Fruit fly (Drosophila melanogaster) whole organism, prepupa: ENCODE measurements around the gene Faa.

ENCODE experiments used
- Blimp-1 ChIP-seq: fragments of 200-800 bp; sonication (Bioruptor generic); optimal IDR thresholded peaks from 3 replicates; lab custom pipeline; 2017; ENCODE audit warnings: missing biosample characterization, missing genetic modification characterization, mild to moderate bottlenecking, moderate library complexity, missing genetic modification reagents
- CG10631 ChIP-seq: fragments of 200-800 bp; sonication (Bioruptor generic); optimal IDR thresholded peaks from 2 replicates; lab custom pipeline; 2016; ENCODE audit warnings: missing biosample characterization, missing genetic modification characterization
- CG10669 ChIP-seq: fragments of 200-800 bp; sonication (Bioruptor generic); optimal IDR thresholded peaks from 3 replicates; lab custom pipeline; 2018; ENCODE audit warnings: missing biosample characterization, mild to moderate bottlenecking, missing genetic modification characterization, moderate library complexity
- CG11762 ChIP-seq: fragments of 200-800 bp; sonication (Bioruptor generic); optimal IDR thresholded peaks from 3 replicates; lab custom pipeline; 2016; ENCODE audit warnings: missing biosample characterization, missing genetic modification characterization; ENCODE audit not compliant: insufficient read depth
- CG11902 ChIP-seq: fragments of 200-800 bp; sonication (Bioruptor generic); optimal IDR thresholded peaks from 3 replicates; lab custom pipeline; 2016; ENCODE audit warnings: missing biosample characterization, missing genetic modification characterization
- CG15336 ChIP-seq: fragments of 200-800 bp; sonication (Bioruptor generic); IDR thresholded peaks from 2 replicates; pipeline ENCODE4 v1.3.6; 2022; ENCODE audit warnings: missing biosample characterization, missing genetic modification characterization
- CG1621 ChIP-seq: fragments of 200-800 bp; sonication (Bioruptor generic); optimal IDR thresholded peaks from 3 replicates; lab custom pipeline; 2018; ENCODE audit warnings: missing biosample characterization, mild to moderate bottlenecking, missing genetic modification characterization
- CG3032 ChIP-seq: fragments of 200-800 bp; optimal IDR thresholded peaks from 2 replicates; lab custom pipeline; 2019; ENCODE audit warnings: missing biosample characterization, mild to moderate bottlenecking, missing genetic modification characterization, moderate library complexity
- CG31627 ChIP-seq: fragments of 200-800 bp; sonication (Bioruptor generic); optimal IDR thresholded peaks from 3 replicates; lab custom pipeline; 2016; ENCODE audit warnings: missing biosample characterization, missing genetic modification characterization
- CG32006 ChIP-seq: fragments of 200-800 bp; sonication (Bioruptor generic); optimal IDR thresholded peaks from 3 replicates; lab custom pipeline; 2017; ENCODE audit warnings: missing biosample characterization, mild to moderate bottlenecking, missing genetic modification characterization
- CG34406 ChIP-seq: fragments of 200-800 bp; sonication (Bioruptor generic); optimal IDR thresholded peaks from 3 replicates; lab custom pipeline; 2016; ENCODE audit warnings: missing biosample characterization, missing genetic modification characterization
- CG4318 ChIP-seq: fragments of 200-800 bp; sonication (Bioruptor generic); optimal IDR thresholded peaks from 3 replicates; lab custom pipeline; 2017; ENCODE audit warnings: missing biosample characterization, mild to moderate bottlenecking, missing genetic modification characterization
- CG6276 ChIP-seq: fragments of 200-800 bp; sonication (Bioruptor generic); optimal IDR thresholded peaks from 2 replicates; lab custom pipeline; 2017; ENCODE audit warnings: missing biosample characterization, mild to moderate bottlenecking, missing genetic modification characterization
- CG6808 ChIP-seq: fragments of 200-800 bp; sonication (Bioruptor generic); optimal IDR thresholded peaks from 3 replicates; lab custom pipeline; 2017; ENCODE audit warnings: missing biosample characterization, missing genetic modification characterization, mild to moderate bottlenecking, moderate library complexity, missing genetic modification reagents
- CG6854 ChIP-seq: fragments of 200-800 bp; sonication (Bioruptor generic); optimal IDR thresholded peaks from 2 replicates; lab custom pipeline; 2017; ENCODE audit warnings: missing biosample characterization, mild to moderate bottlenecking, missing genetic modification characterization
- CG7368 ChIP-seq: fragments of 200-800 bp; sonication (Bioruptor generic); optimal IDR thresholded peaks from 3 replicates; lab custom pipeline; 2016; ENCODE audit warnings: missing biosample characterization, missing genetic modification characterization
- CG8119 ChIP-seq: fragments of 200-800 bp; sonication (Bioruptor generic); IDR thresholded peaks from 3 replicates; pipeline ENCODE4 v1.3.6; 2022; ENCODE audit warnings: missing biosample characterization, missing genetic modification characterization
- CG9139 ChIP-seq: fragments of 200-800 bp; sonication (Bioruptor generic); optimal IDR thresholded peaks from 3 replicates; lab custom pipeline; 2017; ENCODE audit warnings: missing biosample characterization, mild to moderate bottlenecking, missing genetic modification characterization
- Eip75B ChIP-seq: fragments of 200-800 bp; sonication (Bioruptor generic); optimal IDR thresholded peaks from 3 replicates; lab custom pipeline; 2016; ENCODE audit warnings: missing biosample characterization, missing genetic modification characterization
- Eip93F ChIP-seq: fragments of 200-800 bp; sonication (Bioruptor generic); optimal IDR thresholded peaks from 2 replicates; lab custom pipeline; 2016; ENCODE audit warnings: missing biosample characterization, mild to moderate bottlenecking, missing genetic modification characterization
- Ets21C ChIP-seq: fragments of 200-800 bp; sonication (Bioruptor generic); optimal IDR thresholded peaks from 3 replicates; lab custom pipeline; 2016; ENCODE audit warnings: missing biosample characterization, missing genetic modification characterization
- Gug ChIP-seq: fragments of 200-800 bp; sonication (Bioruptor generic); IDR thresholded peaks from 2 replicates; pipeline ENCODE4 v1.3.6; 2022; ENCODE audit warnings: missing biosample characterization, missing genetic modification characterization
- Hr38 ChIP-seq: sonication (Bioruptor generic); optimal IDR thresholded peaks from 2 replicates; lab custom pipeline; 2016; ENCODE audit warnings: missing biosample characterization, missing genetic modification characterization
- Hr39 ChIP-seq: fragments of 200-800 bp; sonication (Bioruptor generic); optimal IDR thresholded peaks from 2 replicates; lab custom pipeline; 2016; ENCODE audit warnings: missing biosample characterization, missing genetic modification characterization
- Lpt ChIP-seq: fragments of 200-800 bp; sonication (Bioruptor generic); optimal IDR thresholded peaks from 3 replicates; lab custom pipeline; 2016; ENCODE audit warnings: missing biosample characterization, missing genetic modification characterization
- Met ChIP-seq: fragments of 200-800 bp; sonication (Bioruptor generic); optimal IDR thresholded peaks from 3 replicates; lab custom pipeline; 2016; ENCODE audit warnings: missing biosample characterization, missing genetic modification characterization
- OdsH ChIP-seq: fragments of 200-800 bp; sonication (Bioruptor generic); optimal IDR thresholded peaks from 3 replicates; lab custom pipeline; 2016; ENCODE audit warnings: missing biosample characterization, missing genetic modification characterization
- Smox ChIP-seq: fragments of 200-800 bp; sonication (Bioruptor generic); optimal IDR thresholded peaks from 3 replicates; lab custom pipeline; 2016; ENCODE audit warnings: missing biosample characterization, missing genetic modification characterization
- Sox14 ChIP-seq: fragments of 200-800 bp; sonication (Bioruptor generic); optimal IDR thresholded peaks from 3 replicates; lab custom pipeline; 2016; ENCODE audit warnings: missing biosample characterization, missing genetic modification characterization
- Sox15 ChIP-seq: fragments of 200-800 bp; sonication (Bioruptor generic); optimal IDR thresholded peaks from 3 replicates; lab custom pipeline; 2016; ENCODE audit warnings: missing biosample characterization, missing genetic modification characterization
- achi ChIP-seq: fragments of 200-800 bp; sonication (Bioruptor generic); optimal IDR thresholded peaks from 3 replicates; lab custom pipeline; 2016; ENCODE audit warnings: missing biosample characterization, missing genetic modification characterization
- acj6 ChIP-seq: fragments of 200-800 bp; sonication (Bioruptor generic); optimal IDR thresholded peaks from 3 replicates; lab custom pipeline; 2016; ENCODE audit warnings: missing biosample characterization, missing genetic modification characterization
- cyc ChIP-seq: fragments of 200-800 bp; sonication (Bioruptor generic); optimal IDR thresholded peaks from 3 replicates; lab custom pipeline; 2016; ENCODE audit warnings: missing biosample characterization, missing genetic modification characterization
- dsx ChIP-seq: fragments of 200-800 bp; optimal IDR thresholded peaks from 3 replicates; lab custom pipeline; 2019; ENCODE audit warnings: missing biosample characterization, mild to moderate bottlenecking, missing genetic modification characterization, moderate library complexity; ENCODE audit not compliant: poor library complexity, severe bottlenecking
- eg ChIP-seq: fragments of 200-800 bp; sonication (Bioruptor generic); IDR thresholded peaks from 3 replicates; pipeline ENCODE4 v1.3.6; 2022; ENCODE audit warnings: missing biosample characterization, missing genetic modification characterization
- fd85E ChIP-seq: fragments of 200-800 bp; sonication (Bioruptor generic); optimal IDR thresholded peaks from 3 replicates; lab custom pipeline; 2016; ENCODE audit warnings: missing biosample characterization, missing genetic modification characterization
- fkh ChIP-seq: fragments of 200-800 bp; sonication (Bioruptor generic); optimal IDR thresholded peaks from 3 replicates; lab custom pipeline; 2017; ENCODE audit warnings: missing biosample characterization, mild to moderate bottlenecking, missing genetic modification characterization, moderate library complexity
- lz ChIP-seq: fragments of 200-800 bp; sonication (Bioruptor generic); optimal IDR thresholded peaks from 3 replicates; lab custom pipeline; 2016; ENCODE audit warnings: missing biosample characterization, missing genetic modification characterization
- salr ChIP-seq, 2 experiments: fragments of 200-800 bp; sonication (Bioruptor generic); optimal IDR thresholded peaks; 3 replicates each; lab custom pipeline; 2016 to 2018; ENCODE audit warnings: missing biosample characterization in 2 of 2, missing genetic modification characterization in 2 of 2, mild to moderate bottlenecking in 1 of 2
- spab ChIP-seq: fragments of 200-800 bp; sonication (Bioruptor generic); optimal IDR thresholded peaks from 2 replicates; lab custom pipeline; 2017; ENCODE audit warnings: missing biosample characterization, mild to moderate bottlenecking, missing genetic modification characterization, missing genetic modification reagents
- svp ChIP-seq: fragments of 200-800 bp; sonication (Bioruptor generic); peaks from one replicate; lab custom pipeline; 2016; ENCODE audit warnings: missing biosample characterization, missing genetic modification characterization
- topi ChIP-seq: fragments of 200-800 bp; sonication (Bioruptor generic); optimal IDR thresholded peaks from 3 replicates; lab custom pipeline; 2016; ENCODE audit warnings: missing biosample characterization, missing genetic modification characterization
- vri ChIP-seq: fragments of 200-800 bp; sonication (Bioruptor generic); optimal IDR thresholded peaks from 3 replicates; lab custom pipeline; 2016; ENCODE audit warnings: missing biosample characterization, mild to moderate bottlenecking, missing genetic modification characterization

Gene Faa

dm6 chr3L:4081243-4081642 is 7.5 kb upstream of the Faa start:
- TF ChIP-seq Met (no peak), acj6 (GFP tag; lab: Kevin White, UChicago) (no peak), CG9139 (GFP tag; lab: Kevin White, UChicago) (no peak), Sox15 (GFP tag; lab: Kevin White, UChicago) (no peak), CG7368 (GFP tag; lab: Kevin White, UChicago) (no peak), CG10631 (GFP tag; lab: Kevin White, UChicago) (no peak), cyc (GFP tag; lab: Kevin White, UChicago) (no peak), dsx (GFP tag; lab: Kevin White, UChicago) (no peak)

dm6 chr3L:4080278-4080677 is 6.5 kb upstream of the Faa start:
- TF ChIP-seq CG1621 (tag; lab: Kevin White, UChicago) (no peak), CG34406 (no peak), svp (GFP tag; lab: Kevin White, UChicago) (no peak), eg (no peak), CG6808 (GFP tag; lab: Kevin White, UChicago) (no peak), OdsH (GFP tag; lab: Kevin White, UChicago) (no peak), dsx (GFP tag; lab: Kevin White, UChicago) (no peak), achi (GFP tag; lab: Kevin White, UChicago) (no peak), fkh (GFP tag; lab: Kevin White, UChicago) (no peak)
- TF ChIP-seq, all 60 proteins: peak for 0

- TF ChIP-seq Smox (GFP tag; lab: Kevin White, UChicago) = no peak
These were observed 3.2 kb upstream of the Faa start for dm6 chr3L:4076907-4077306.

dm6 chr3L:4072717-4073116 is 1.0 kb downstream of the Faa start:
- TF ChIP-seq Lpt (no peak), CG32006 (no peak), CG8119 (no peak), Blimp-1 (GFP tag; lab: Kevin White, UChicago) (no peak), salr (GFP tag; optimal IDR thresholded peaks at IDR 0.05; lab: Kevin White, UChicago) (no peak), CG15336 (GFP tag; lab: Robert Waterston, UW) (no peak), CG11762 (GFP tag; lab: Kevin White, UChicago) (no peak), CG4318 (GFP tag; lab: Kevin White, UChicago) (no peak), CG11902 (GFP tag; lab: Kevin White, UChicago) (no peak), Met (no peak)

- no peak for TF ChIP-seq CG7368 (GFP tag; lab: Kevin White, UChicago)
- peak; percentile 5 for TF ChIP-seq OdsH (GFP tag; lab: Kevin White, UChicago)
- peak; percentile 14 for TF ChIP-seq Eip75B
- peak; percentile 13 for TF ChIP-seq CG34406
- TF ChIP-seq Sox14 (GFP tag; lab: Kevin White, UChicago) = peak; percentile 29
- TF ChIP-seq cyc (GFP tag; lab: Kevin White, UChicago) = no peak
- TF ChIP-seq Hr38 (GFP tag; lab: Kevin White, UChicago) = no peak
- TF ChIP-seq Gug (GFP tag; lab: Robert Waterston, UW) = no peak
- TF ChIP-seq Blimp-1 (GFP tag; lab: Kevin White, UChicago) = no peak
- TF ChIP-seq CG10669 (GFP tag; lab: Kevin White, UChicago) = no peak
- TF ChIP-seq CG6854 (GFP tag; lab: Kevin White, UChicago) = peak; percentile 87
- peak; percentile 10 for TF ChIP-seq topi (GFP tag; lab: Kevin White, UChicago)
- TF ChIP-seq spab (GFP tag; lab: Kevin White, UChicago) = no peak
- peak; percentile 24 for TF ChIP-seq lz (GFP tag; lab: Kevin White, UChicago)
- peak; percentile 58 for TF ChIP-seq CG6276 (GFP tag; lab: Kevin White, UChicago)
- TF ChIP-seq vri = peak; percentile 70
- no peak for TF ChIP-seq CG4318 (GFP tag; lab: Kevin White, UChicago)
- TF ChIP-seq CG3032 (tag; lab: Kevin White, UChicago) = no peak
- peak; percentile 3 for TF ChIP-seq Hr39 (GFP tag; lab: Kevin White, UChicago)
- no peak for TF ChIP-seq Eip93F
- no peak for TF ChIP-seq acj6 (GFP tag; lab: Kevin White, UChicago)
- TF ChIP-seq dsx (GFP tag; lab: Kevin White, UChicago) = peak; percentile 32
- TF ChIP-seq CG10631 (GFP tag; lab: Kevin White, UChicago) = no peak
- TF ChIP-seq eg = peak; percentile 65; the same call in 2 of the 3 replicates
- no peak for TF ChIP-seq CG31627 (GFP tag; lab: Kevin White, UChicago)
- no peak for TF ChIP-seq fd85E (GFP tag; lab: Kevin White, UChicago)
- no peak for TF ChIP-seq salr (GFP tag; optimal IDR thresholded peaks at IDR 0.05; lab: Kevin White, UChicago)
- no peak for TF ChIP-seq Sox15 (GFP tag; lab: Kevin White, UChicago)
- no peak for TF ChIP-seq Ets21C (GFP tag; lab: Kevin White, UChicago)
These were observed 2.1 kb downstream of the Faa start, which contains the start of gene wit for dm6 chr3L:4071561-4072049. wit (minus strand) TSS chr3L:4071717.
